Fruit fly (Drosophila melanogaster): ENCODE measurements around the gene Scgbeta.

DNA sequence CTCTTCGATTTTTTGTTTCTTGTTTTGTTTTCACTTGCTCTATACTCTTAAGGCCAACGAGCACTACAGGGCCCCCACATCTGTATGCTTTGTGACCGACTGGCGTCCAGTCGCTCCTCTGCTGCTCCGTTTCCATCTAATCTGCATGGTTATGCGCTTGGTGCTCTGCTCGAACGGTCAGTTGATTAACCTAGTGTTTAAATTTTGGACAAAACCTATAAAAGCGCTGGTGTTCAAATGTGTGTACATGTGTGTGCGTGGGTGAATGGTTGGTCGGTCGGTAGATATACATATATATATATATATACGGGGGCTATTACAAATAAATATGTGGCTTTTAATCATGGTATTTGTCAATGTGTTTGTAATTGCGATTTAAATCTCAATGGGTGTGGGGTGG lies 1.8 kb upstream of the Scgbeta start:
- TF ChIP-seq h (optimal IDR thresholded peaks at IDR 0.05) (no peak), Sin3A (optimal IDR thresholded peaks at IDR 0.05) (no peak), Myc (optimal IDR thresholded peaks at IDR 0.05) (no peak)

Data from Kc167 (cell line).